Worm (Caenorhabditis elegans): ENCODE data around the gene T19C3.2.

DNA sequence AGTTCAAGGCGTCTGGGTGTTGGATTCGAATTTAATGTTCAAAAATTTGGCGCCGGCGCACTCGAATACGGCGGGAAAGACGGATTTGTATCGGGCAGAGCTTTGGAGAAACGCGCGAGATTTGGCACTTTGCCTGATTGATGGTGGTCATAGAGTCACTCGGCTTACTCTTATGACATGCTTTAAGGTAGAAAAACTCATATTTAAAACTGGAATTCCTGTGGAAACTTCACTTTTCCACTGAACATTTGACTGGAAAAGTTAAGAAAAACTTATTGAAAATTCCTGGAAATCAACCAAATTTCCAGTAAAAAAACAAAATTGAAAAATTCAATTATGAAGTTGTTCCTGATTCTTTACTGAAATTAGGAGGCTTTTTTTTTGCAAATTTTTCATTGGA is 27.3 kb upstream of the T19C3.2 start:
- no peak for TF ChIP-seq med-1 (GFP tag; optimal IDR thresholded peaks at IDR 0.05; ENCODE audit: insufficient read depth)
- no peak for TF ChIP-seq tab-1 (GFP tag; IDR thresholded peaks at IDR 0.05)
- TF ChIP-seq ref-1 (GFP tag; conservative IDR thresholded peaks at IDR 0.05): no peak
- TF ChIP-seq T22C8.4 (GFP tag; IDR thresholded peaks at IDR 0.05): no peak
- no peak for TF ChIP-seq klf-2 (GFP tag; conservative IDR thresholded peaks at IDR 0.05)
- TF ChIP-seq ztf-29 (GFP tag; IDR thresholded peaks at IDR 0.05): no peak
- no peak for TF ChIP-seq flt-1 (GFP tag; IDR thresholded peaks at IDR 0.05)
- no peak for TF ChIP-seq cog-1 (tag; optimal IDR thresholded peaks at IDR 0.05)
- TF ChIP-seq ztf-23 (GFP tag; IDR thresholded peaks at IDR 0.05): no peak
